Worm (Caenorhabditis elegans) whole organism, L3 larva: ENCODE results near the gene twk-24.

ENCODE experiments used
- aly-2 ChIP-seq: fragments of 150-350 bp; optimal IDR thresholded peaks from 2 replicates; lab custom pipeline; 2014; ENCODE audit warnings: missing biosample characterization, missing genetic modification characterization
- egl-27 ChIP-seq: sonication (generic microtip); optimal IDR thresholded peaks from 4 replicates; lab custom pipeline; 2017; ENCODE audit warnings: missing biosample characterization, missing genetic modification reagents, missing genetic modification characterization
- fkh-2 ChIP-seq: fragments of 150-350 bp; optimal IDR thresholded peaks from 2 replicates; lab custom pipeline; 2014; ENCODE audit warnings: missing biosample characterization, missing genetic modification reagents, missing genetic modification characterization
- fos-1 ChIP-seq: fragments of 150-350 bp; optimal IDR thresholded peaks from 2 replicates; lab custom pipeline; 2014; ENCODE audit warnings: missing biosample characterization, missing genetic modification characterization
- lin-39 ChIP-seq: fragments of 150-350 bp; optimal IDR thresholded peaks from 2 replicates; lab custom pipeline; 2018; ENCODE audit warnings: missing biosample characterization, missing genetic modification reagents, missing genetic modification characterization
- nhr-11 ChIP-seq: fragments of 150-350 bp; optimal IDR thresholded peaks from 2 replicates; lab custom pipeline; 2014; ENCODE audit warnings: missing biosample characterization, missing genetic modification characterization
- nhr-28 ChIP-seq: fragments of 150-350 bp; optimal IDR thresholded peaks from 2 replicates; lab custom pipeline; 2014; ENCODE audit warnings: missing biosample characterization, missing genetic modification characterization
- pha-4 ChIP-seq: fragments of 150-350 bp; optimal IDR thresholded peaks from 2 replicates; lab custom pipeline; 2014; ENCODE audit warnings: missing biosample characterization, missing genetic modification reagents, missing genetic modification characterization
- snpc-4 ChIP-seq: fragments of 150-350 bp; optimal IDR thresholded peaks from 2 replicates; lab custom pipeline; 2014; ENCODE audit warnings: missing biosample characterization, missing genetic modification characterization
- tbx-2 ChIP-seq: sonication (generic microtip); optimal IDR thresholded peaks from 2 replicates; lab custom pipeline; 2016; ENCODE audit warnings: mild to moderate bottlenecking, missing genetic modification characterization, missing compliant biosample characterization
- zag-1 ChIP-seq: fragments of 150-350 bp; optimal IDR thresholded peaks from 2 replicates; lab custom pipeline; 2014; ENCODE audit warnings: missing biosample characterization, missing genetic modification characterization
- ztf-11 ChIP-seq: fragments of 150-350 bp; optimal IDR thresholded peaks from 2 replicates; lab custom pipeline; 2014; ENCODE audit warnings: missing biosample characterization, missing genetic modification characterization

DNA sequence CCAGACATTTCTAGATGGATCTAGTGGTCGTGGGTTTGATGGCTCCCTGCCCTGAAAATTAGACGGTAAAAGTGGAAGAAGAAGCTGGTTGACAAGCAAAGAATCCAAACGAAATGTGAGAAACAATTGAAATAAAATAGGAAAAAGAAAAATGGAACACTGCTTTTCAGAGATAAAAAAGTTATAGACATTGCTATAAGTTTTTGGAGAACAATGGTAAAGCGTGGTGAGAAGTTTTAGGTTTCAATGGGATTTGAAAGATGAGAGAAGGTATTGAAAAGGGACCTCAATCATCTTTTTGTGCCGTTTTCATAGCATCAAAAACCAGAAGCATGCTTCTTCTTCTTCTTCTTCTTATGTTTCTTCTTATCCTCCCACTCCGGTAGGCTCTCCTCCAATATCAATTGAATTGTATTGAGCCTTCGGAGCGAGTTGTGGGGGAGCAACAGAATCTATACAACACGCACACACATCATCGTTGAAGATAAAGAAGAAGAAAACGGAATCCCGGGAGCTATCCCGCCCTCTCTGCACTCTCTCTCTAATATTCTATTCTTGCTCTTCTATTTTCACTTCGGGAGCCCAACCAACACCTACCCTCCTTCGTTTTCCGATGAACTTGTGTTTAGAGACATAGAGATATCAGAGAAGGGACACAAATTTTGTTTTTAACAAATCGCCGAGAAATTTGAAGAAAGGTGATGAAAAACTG is 34.7 kb downstream of the twk-24 start, which contains the start of gene myo-3:
- TF ChIP-seq pha-4 (tag; lab: Kevin White, UChicago) = no peak
- no peak for TF ChIP-seq tbx-2 (tag; lab: Kevin White, UChicago)
- TF ChIP-seq fos-1 (tag; lab: Kevin White, UChicago) = no peak
- no peak for TF ChIP-seq snpc-4 (tag; lab: Kevin White, UChicago)
- no peak for TF ChIP-seq zag-1 (tag; lab: Kevin White, UChicago)
- no peak for TF ChIP-seq nhr-11 (tag; lab: Kevin White, UChicago)
- TF ChIP-seq nhr-28 (tag; lab: Kevin White, UChicago) = no peak
- no peak for TF ChIP-seq ztf-11 (tag; lab: Kevin White, UChicago)
- no peak for TF ChIP-seq egl-27 (tag; lab: Kevin White, UChicago)
- no peak for TF ChIP-seq lin-39 (tag; lab: Kevin White, UChicago)
- no peak for TF ChIP-seq aly-2 (tag; lab: Kevin White, UChicago)
- no peak for TF ChIP-seq fkh-2
